Worm (Caenorhabditis elegans) whole organism, L2 larva: ENCODE results near the gene Y55F3BR.11.

Source experiments
- C34F6.9 ChIP-seq: fragments of 150-350 bp; optimal IDR thresholded peaks from 2 replicates; lab custom pipeline; 2014; ENCODE audit warnings: missing biosample characterization, missing genetic modification characterization
- F13H6.1 ChIP-seq: sonication (generic microtip); optimal IDR thresholded peaks from 2 replicates; lab custom pipeline; 2016; ENCODE audit warnings: missing genetic modification characterization, missing compliant biosample characterization
- R02D3.7 ChIP-seq: fragments of 150-350 bp; optimal IDR thresholded peaks from 2 replicates; lab custom pipeline; 2014; ENCODE audit warnings: missing biosample characterization, missing genetic modification characterization
- ZK546.5 ChIP-seq: sonication (generic microtip); optimal IDR thresholded peaks from 2 replicates; lab custom pipeline; 2017; ENCODE audit warnings: missing biosample characterization, missing genetic modification characterization
- aly-2 ChIP-seq: fragments of 150-350 bp; optimal IDR thresholded peaks from 2 replicates; lab custom pipeline; 2014; ENCODE audit warnings: missing biosample characterization, missing genetic modification characterization
- ama-1 ChIP-seq: fragments of 150-350 bp; optimal IDR thresholded peaks from 2 replicates; lab custom pipeline; 2018; ENCODE audit warnings: inconsistent platforms
- crh-2 ChIP-seq: sonication (generic microtip); optimal IDR thresholded peaks from 2 replicates; lab custom pipeline; 2017; ENCODE audit warnings: missing biosample characterization, missing genetic modification characterization
- dmd-4 ChIP-seq: sonication (generic microtip); optimal IDR thresholded peaks from 2 replicates; lab custom pipeline; 2017; ENCODE audit warnings: missing biosample characterization, missing genetic modification characterization
- elt-3 ChIP-seq: sonication (generic microtip); optimal IDR thresholded peaks from 2 replicates; lab custom pipeline; 2017; ENCODE audit warnings: missing biosample characterization, missing genetic modification characterization
- fos-1 ChIP-seq: fragments of 150-350 bp; optimal IDR thresholded peaks from 2 replicates; lab custom pipeline; 2014; ENCODE audit warnings: missing biosample characterization, missing genetic modification characterization
- lin-11 ChIP-seq: fragments of 150-350 bp; sonication (generic microtip); optimal IDR thresholded peaks from 2 replicates; lab custom pipeline; 2014; ENCODE audit warnings: missing biosample characterization, missing genetic modification characterization, inconsistent platforms, mixed read lengths
- lin-13 ChIP-seq: fragments of 150-350 bp; optimal IDR thresholded peaks from 2 replicates; lab custom pipeline; 2014; ENCODE audit warnings: missing biosample characterization, missing genetic modification reagents, missing genetic modification characterization
- lin-39 ChIP-seq: fragments of 150-350 bp; optimal IDR thresholded peaks from 2 replicates; lab custom pipeline; 2014; ENCODE audit warnings: missing biosample characterization, missing genetic modification reagents, missing genetic modification characterization
- mab-5 ChIP-seq: fragments of 150-350 bp; optimal IDR thresholded peaks from 2 replicates; lab custom pipeline; 2014; ENCODE audit warnings: missing biosample characterization, missing genetic modification characterization
- mbf-1 ChIP-seq: sonication (generic microtip); optimal IDR thresholded peaks from 2 replicates; lab custom pipeline; 2017; ENCODE audit warnings: missing biosample characterization, missing genetic modification characterization
- nhr-10 ChIP-seq: sonication (generic microtip); optimal IDR thresholded peaks from 2 replicates; lab custom pipeline; 2017; ENCODE audit warnings: missing biosample characterization, missing genetic modification characterization
- nhr-129 ChIP-seq: fragments of 150-350 bp; optimal IDR thresholded peaks from 2 replicates; lab custom pipeline; 2014; ENCODE audit warnings: missing biosample characterization, missing genetic modification characterization
- nhr-21 ChIP-seq: fragments of 150-350 bp; optimal IDR thresholded peaks from 2 replicates; lab custom pipeline; 2014; ENCODE audit warnings: missing biosample characterization, missing genetic modification characterization
- nhr-23 ChIP-seq: fragments of 150-350 bp; optimal IDR thresholded peaks from 2 replicates; lab custom pipeline; 2014; ENCODE audit warnings: missing biosample characterization, missing genetic modification reagents, missing genetic modification characterization
- nhr-237 ChIP-seq: fragments of 150-350 bp; optimal IDR thresholded peaks from 2 replicates; lab custom pipeline; 2014; ENCODE audit warnings: missing biosample characterization, missing genetic modification characterization
- nhr-25 ChIP-seq: fragments of 150-350 bp; sonication (generic microtip); optimal IDR thresholded peaks from 3 replicates; lab custom pipeline; 2014; ENCODE audit warnings: missing biosample characterization, missing genetic modification characterization
- nhr-77 ChIP-seq: fragments of 150-350 bp; optimal IDR thresholded peaks from 2 replicates; lab custom pipeline; 2014; ENCODE audit warnings: missing biosample characterization, missing genetic modification characterization
- peb-1 ChIP-seq: fragments of 150-350 bp; optimal IDR thresholded peaks from 2 replicates; lab custom pipeline; 2014; ENCODE audit warnings: missing biosample characterization, missing genetic modification characterization
- sem-4 ChIP-seq: fragments of 150-350 bp; optimal IDR thresholded peaks from 2 replicates; lab custom pipeline; 2014; ENCODE audit warnings: missing biosample characterization, missing genetic modification reagents, missing genetic modification characterization
- skn-1 ChIP-seq: sonication (generic microtip); optimal IDR thresholded peaks from 2 replicates; lab custom pipeline; 2017; ENCODE audit warnings: missing biosample characterization, missing genetic modification characterization
- sma-3 ChIP-seq: sonication (generic microtip); optimal IDR thresholded peaks from 2 replicates; lab custom pipeline; 2016; ENCODE audit warnings: missing genetic modification reagents, missing genetic modification characterization, missing compliant biosample characterization
- sma-9 ChIP-seq, 2 experiments: fragments of 150-350 bp in 1 of 2; sonication (generic microtip) in 1 of 2; optimal IDR thresholded peaks; 2 replicates each; lab custom pipeline; 2014 to 2016; ENCODE audit warnings: missing genetic modification characterization in 2 of 2, mild to moderate bottlenecking in 1 of 2, missing biosample characterization in 1 of 2, missing compliant biosample characterization in 1 of 2, missing genetic modification reagents in 1 of 2, moderate library complexity in 1 of 2
- snpc-4 ChIP-seq: fragments of 150-350 bp; optimal IDR thresholded peaks from 2 replicates; lab custom pipeline; 2014; ENCODE audit warnings: missing biosample characterization, missing genetic modification characterization
- unc-39 ChIP-seq: fragments of 150-350 bp; optimal IDR thresholded peaks from 2 replicates; lab custom pipeline; 2014; ENCODE audit warnings: missing biosample characterization, missing genetic modification characterization
- unc-55 ChIP-seq: fragments of 150-350 bp; sonication (generic microtip); optimal IDR thresholded peaks from 3 replicates; lab custom pipeline; 2014; ENCODE audit warnings: missing biosample characterization, missing genetic modification reagents, missing genetic modification characterization
- unc-62 ChIP-seq: fragments of 150-350 bp; optimal IDR thresholded peaks from 2 replicates; lab custom pipeline; 2014; ENCODE audit warnings: missing biosample characterization, missing genetic modification reagents, missing genetic modification characterization
- zag-1 ChIP-seq: fragments of 150-350 bp; optimal IDR thresholded peaks from 2 replicates; lab custom pipeline; 2014; ENCODE audit warnings: missing biosample characterization, missing genetic modification characterization
- ztf-11 ChIP-seq: sonication (generic microtip); optimal IDR thresholded peaks from 2 replicates; lab custom pipeline; 2017; ENCODE audit warnings: missing biosample characterization, missing genetic modification characterization

The Y55F3BR.11 gene

DNA sequence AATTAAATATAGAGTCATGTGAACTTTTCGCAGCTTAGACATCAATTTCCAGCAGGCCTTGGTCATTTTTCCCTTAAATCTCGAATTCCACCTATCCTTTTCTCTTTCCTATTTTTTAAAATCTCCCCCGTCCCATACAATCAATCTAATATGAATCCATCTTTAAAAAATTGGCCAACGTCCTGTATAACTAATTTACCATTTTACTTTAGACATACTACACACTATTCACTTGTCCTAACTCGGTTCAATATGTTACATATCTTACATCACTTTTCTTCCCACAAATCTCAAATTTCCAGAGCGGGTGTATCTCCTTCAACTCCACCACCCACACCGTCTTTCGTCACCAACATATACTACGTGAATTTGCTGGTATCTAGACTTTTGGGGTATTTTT lies 9.8 kb upstream of the Y55F3BR.11 start, which contains the start of gene lgc-33:
Gene lgc-33 (plus strand): TSS at position 301 of the 400 bp plus-strand sequence.
- TF ChIP-seq lin-13 (GFP tag; lab: Kevin White, UChicago) = no peak
- TF ChIP-seq crh-2 (tag; lab: Kevin White, UChicago) = no peak
- no peak for TF ChIP-seq elt-3
- no peak for TF ChIP-seq unc-55 (GFP tag; lab: Kevin White, UChicago)
- no peak for TF ChIP-seq skn-1 (tag; lab: Kevin White, UChicago)
- TF ChIP-seq mbf-1 (tag; lab: Kevin White, UChicago) = no peak
- no peak for TF ChIP-seq unc-62 (GFP tag; lab: Kevin White, UChicago)
- no peak for TF ChIP-seq fos-1 (tag; lab: Kevin White, UChicago)
- no peak for TF ChIP-seq zag-1 (tag; lab: Kevin White, UChicago)
- TF ChIP-seq nhr-237 (tag; lab: Kevin White, UChicago) = no peak
- no peak for TF ChIP-seq snpc-4
- no peak for TF ChIP-seq dmd-4 (tag; lab: Kevin White, UChicago)
- no peak for TF ChIP-seq F13H6.1 (tag; lab: Kevin White, UChicago)
- TF ChIP-seq sma-9 (GFP tag; optimal IDR thresholded peaks at IDR 0.05; lab: Kevin White, UChicago) = no peak
- no peak for TF ChIP-seq sma-9 (tag; optimal IDR thresholded peaks at IDR 0.05; lab: Kevin White, UChicago)
- TF ChIP-seq nhr-129 (tag; lab: Kevin White, UChicago) = no peak
- TF ChIP-seq nhr-77 (tag; lab: Kevin White, UChicago) = no peak
- no peak for TF ChIP-seq ZK546.5 (tag; lab: Kevin White, UChicago)
- TF ChIP-seq unc-39 (tag; lab: Kevin White, UChicago) = no peak
- no peak for TF ChIP-seq sma-3

DNA sequence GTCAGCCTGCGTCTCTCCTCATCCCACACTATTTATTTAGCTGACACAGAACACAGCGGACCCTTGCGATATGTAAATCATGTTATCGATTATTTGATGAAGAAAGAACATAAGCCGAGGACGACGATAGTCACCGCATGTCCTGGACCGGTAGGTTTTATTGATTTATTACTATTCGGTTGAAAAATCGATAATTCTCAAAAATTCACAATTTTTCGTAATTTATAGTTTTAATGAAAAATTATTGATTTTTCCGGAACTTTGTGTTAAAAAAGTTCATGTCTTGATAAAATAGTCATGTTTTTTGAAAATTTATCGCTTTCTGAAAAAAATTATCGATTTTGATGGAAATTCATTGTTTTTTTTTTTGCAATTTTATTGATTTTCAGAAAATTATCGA lies 6.8 kb upstream of the Y55F3BR.11 start:
- no peak for TF ChIP-seq aly-2
- TF ChIP-seq C34F6.9 (tag; lab: Kevin White, UChicago) = no peak
- no peak for TF ChIP-seq elt-3
- no peak for TF ChIP-seq F13H6.1 (tag; lab: Kevin White, UChicago)

DNA sequence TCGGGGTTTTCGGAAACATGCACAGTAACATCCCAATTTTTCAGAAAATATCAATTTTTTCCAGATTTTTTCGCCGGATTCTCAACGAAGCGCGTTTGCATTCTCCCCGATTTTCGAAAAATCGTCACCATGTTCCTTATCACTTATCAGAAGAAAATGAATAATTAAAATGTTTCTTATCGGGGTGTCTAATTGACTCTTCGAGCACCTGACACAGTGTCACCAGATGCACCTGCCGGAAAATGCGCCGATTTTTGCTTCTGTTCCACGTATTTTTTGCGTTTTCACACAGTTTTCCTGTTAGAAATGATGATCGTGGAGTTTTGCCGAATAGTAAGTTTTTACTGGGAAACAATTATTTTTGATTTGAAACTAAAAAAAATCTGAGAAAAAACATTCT lies 464 bp downstream of the Y55F3BR.11 start:
- peak; percentile 87 for TF ChIP-seq fos-1 (tag; lab: Kevin White, UChicago)
- TF ChIP-seq nhr-21 = no peak

DNA sequence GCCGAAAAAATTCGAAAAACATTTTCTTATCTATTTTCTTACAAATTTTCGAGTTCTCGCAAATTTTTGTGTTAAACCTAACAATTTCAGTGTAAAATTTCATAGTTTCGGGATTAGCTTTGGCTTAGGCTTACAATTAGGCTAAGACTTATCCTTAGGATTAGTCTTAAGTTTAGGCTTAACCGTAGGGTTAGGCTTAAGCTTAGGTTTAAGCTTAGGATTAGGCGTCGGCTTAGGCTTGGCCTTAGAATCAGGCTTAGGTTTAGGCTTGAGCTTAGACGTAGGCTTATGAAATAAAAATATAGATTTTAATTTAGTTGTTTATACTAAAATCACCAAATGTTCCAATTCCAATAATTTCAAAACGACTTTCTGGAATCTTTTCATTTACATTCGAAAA lies 1.0 kb downstream of the Y55F3BR.11 start:
- TF ChIP-seq nhr-25 (tag; lab: Kevin White, UChicago) = no peak

DNA sequence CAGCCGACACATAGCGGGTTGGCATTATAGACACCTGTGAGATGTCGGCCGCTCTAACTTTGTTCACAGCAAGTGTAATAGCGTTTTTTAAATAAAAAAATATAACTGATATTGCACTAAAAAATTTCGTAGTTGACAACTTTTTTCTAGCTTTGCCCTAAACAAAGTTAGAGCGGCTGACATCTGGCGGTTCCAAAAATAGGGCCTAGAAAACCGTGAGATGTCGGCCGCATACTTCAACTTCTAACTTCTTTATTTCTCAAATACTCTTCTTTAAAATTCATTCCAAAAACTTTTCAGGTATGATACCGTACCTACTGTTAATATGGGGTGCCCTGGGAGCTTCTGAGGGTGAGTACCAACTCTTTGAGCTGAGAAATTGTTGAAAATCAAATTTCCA lies 3.6 kb downstream of the Y55F3BR.11 start, which contains the start of gene Y55F3BR.2:
Gene Y55F3BR.2 (plus strand): TSS at position 301 of the 400 bp plus-strand sequence.
- TF ChIP-seq C34F6.9 (tag; lab: Kevin White, UChicago) (no peak), lin-39 (tag; lab: Kevin White, UChicago) (no peak), R02D3.7 (tag; lab: Kevin White, UChicago) (no peak), nhr-25 (tag; lab: Kevin White, UChicago) (no peak), ztf-11 (tag; lab: Kevin White, UChicago) (no peak), fos-1 (tag; lab: Kevin White, UChicago) (no peak), nhr-237 (tag; lab: Kevin White, UChicago) (no peak), nhr-23 (no peak), ama-1 (no peak), lin-13 (GFP tag; lab: Kevin White, UChicago) (no peak)

DNA sequence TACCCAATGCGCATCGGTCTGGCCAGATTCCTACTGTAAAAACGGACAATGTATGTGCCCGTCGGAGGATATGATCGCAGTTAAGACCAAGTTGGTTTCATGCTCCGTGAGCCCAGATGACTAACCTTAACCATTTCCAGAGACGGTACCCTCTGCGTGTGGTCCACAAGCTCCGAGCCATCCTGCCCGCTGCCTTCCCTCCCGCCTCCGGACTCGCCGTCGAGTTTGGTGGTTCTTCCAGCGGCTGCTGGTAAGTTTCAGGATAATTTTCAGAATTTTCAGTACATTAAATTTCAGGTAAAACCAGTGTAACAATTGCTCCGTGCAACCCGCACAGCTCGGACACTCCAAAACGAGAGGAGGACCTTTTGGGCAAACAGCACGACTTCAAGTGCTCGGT lies 5.8 kb downstream of the Y55F3BR.11 start:
- TF ChIP-seq lin-13 (GFP tag; lab: Kevin White, UChicago) = no peak
- TF ChIP-seq ztf-11 (tag; lab: Kevin White, UChicago) = no peak
- TF ChIP-seq nhr-23 = no peak
- TF ChIP-seq mab-5 = no peak
- TF ChIP-seq elt-3 = no peak
- no peak for TF ChIP-seq sma-3
- no peak for TF ChIP-seq unc-62 (GFP tag; lab: Kevin White, UChicago)
- TF ChIP-seq C34F6.9 (tag; lab: Kevin White, UChicago) = no peak
- TF ChIP-seq nhr-21 = no peak
- no peak for TF ChIP-seq sem-4
- TF ChIP-seq peb-1 (tag; lab: Kevin White, UChicago) = no peak
- no peak for TF ChIP-seq lin-11
- no peak for TF ChIP-seq nhr-10 (tag; lab: Kevin White, UChicago)
